Worm (Caenorhabditis elegans) whole organism, L4/young adult: Measurements from ENCODE around the gene K11H12.9.

Experiments used
- W03F9.2 ChIP-seq: fragments of 150-350 bp; optimal IDR thresholded peaks from 2 replicates; lab custom pipeline; 2014; ENCODE audit warnings: missing biosample characterization, missing genetic modification characterization
- dao-5 ChIP-seq: sonication (generic microtip); optimal IDR thresholded peaks from 2 replicates; lab custom pipeline; 2016; ENCODE audit warnings: missing genotype, missing genetic modification characterization, moderate library complexity, missing compliant biosample characterization
- him-1 ChIP-seq: sonication (generic microtip); optimal IDR thresholded peaks from 2 replicates; lab custom pipeline; 2016; ENCODE audit warnings: missing genotype, missing genetic modification reagents, missing genetic modification characterization, missing compliant biosample characterization

The K11H12.9 gene

DNA sequence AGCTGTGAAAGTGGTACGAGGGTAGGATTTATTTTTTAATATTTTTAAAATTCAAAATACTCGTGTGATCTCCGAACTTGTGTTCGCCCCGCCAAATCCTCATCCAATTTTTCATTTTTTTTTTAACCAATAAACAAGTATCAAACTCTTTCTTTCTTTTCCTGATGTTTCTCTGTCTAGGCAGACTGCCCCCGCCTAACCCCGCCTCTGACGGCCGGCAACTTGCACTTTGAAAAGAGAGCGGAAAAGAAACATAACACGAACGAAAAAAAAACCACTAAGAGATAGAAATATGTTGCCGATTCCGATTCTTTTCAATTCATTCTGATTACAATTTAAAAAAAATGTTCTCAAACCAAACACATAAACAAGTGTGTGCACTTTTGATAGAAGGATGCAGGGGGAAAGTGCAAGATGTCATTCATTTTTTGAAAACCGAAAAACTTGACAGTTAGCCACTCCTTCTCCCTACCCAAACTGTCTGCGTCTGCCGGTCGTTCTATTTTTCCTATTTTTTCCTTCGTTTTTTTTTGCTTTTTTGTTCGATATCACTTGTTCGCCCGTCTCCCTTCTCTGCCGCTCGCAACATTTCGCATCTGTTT, 23.4 kb upstream of the K11H12.9 start:
- TF ChIP-seq W03F9.2 (tag; lab: Kevin White, UChicago) (no peak), dao-5 (no peak), him-1 (tag; lab: Kevin White, UChicago) (no peak)

DNA sequence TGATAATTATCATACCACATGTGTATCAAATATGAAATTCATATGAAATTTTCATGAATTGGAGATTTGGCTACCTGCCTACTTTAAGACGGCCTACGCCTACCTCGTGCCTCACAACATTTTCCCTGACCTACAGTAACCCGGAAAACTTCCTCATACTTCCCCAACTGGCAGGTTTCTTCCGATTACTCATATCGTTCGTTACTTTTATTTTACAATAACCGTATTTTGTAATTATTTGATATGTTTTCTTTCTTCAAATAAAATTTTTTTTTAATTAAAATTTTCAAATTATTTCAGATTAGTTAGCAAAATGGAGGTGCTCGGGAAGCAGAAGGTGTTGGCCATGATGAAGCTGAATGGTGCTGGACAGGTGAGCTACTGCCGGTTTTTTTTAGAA, 22.2 kb upstream of the K11H12.9 start, which contains the start of gene nhr-76:
nhr-76 (plus strand) TSS at position 301 of the 400 bp plus-strand sequence.
- no peak for TF ChIP-seq W03F9.2 (tag; lab: Kevin White, UChicago)
- no peak for TF ChIP-seq dao-5
- no peak for TF ChIP-seq him-1 (tag; lab: Kevin White, UChicago)

DNA sequence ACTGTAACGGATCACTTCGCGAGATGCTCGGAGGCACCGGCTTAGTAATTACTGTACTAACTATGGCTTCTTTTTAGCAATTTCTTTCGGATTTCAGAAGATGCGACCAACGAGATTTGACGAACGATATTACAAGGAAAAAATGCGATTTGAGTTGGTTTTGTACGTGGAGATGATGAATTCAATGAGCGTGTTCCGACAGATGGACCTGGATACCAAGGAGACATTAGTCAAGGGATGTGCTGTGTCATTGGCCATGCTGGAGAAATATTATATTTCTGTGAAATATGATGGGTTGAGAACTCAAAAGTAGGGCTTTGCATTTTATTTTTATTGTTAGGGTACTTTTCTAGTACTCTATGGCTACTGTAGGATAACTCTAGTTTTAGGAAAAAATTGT, 18.9 kb upstream of the K11H12.9 start:
- TF ChIP-seq him-1 (tag; lab: Kevin White, UChicago) (no peak), dao-5 (no peak), W03F9.2 (tag; lab: Kevin White, UChicago) (no peak)

DNA sequence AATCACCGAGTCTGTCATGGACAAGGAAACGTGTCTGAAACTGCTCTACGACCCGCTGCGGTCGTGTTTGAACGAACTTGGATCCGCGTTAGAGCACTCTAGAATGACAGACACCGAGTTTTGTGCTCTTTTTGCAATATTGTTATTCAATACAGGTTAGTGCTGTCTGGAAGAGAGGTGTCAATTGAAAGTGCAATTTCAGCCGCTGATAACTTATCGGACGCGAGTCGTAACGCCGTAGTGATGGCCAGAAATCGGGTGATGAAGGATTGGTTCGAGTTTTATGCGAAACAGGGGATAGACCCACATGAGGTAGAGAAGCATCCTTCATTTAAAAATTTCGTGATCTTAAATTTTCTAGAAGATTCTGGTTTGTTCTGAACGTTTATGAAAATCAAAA, 17.6 kb upstream of the K11H12.9 start:
- TF ChIP-seq dao-5, result no peak
- TF ChIP-seq W03F9.2 (tag; lab: Kevin White, UChicago), result no peak

DNA sequence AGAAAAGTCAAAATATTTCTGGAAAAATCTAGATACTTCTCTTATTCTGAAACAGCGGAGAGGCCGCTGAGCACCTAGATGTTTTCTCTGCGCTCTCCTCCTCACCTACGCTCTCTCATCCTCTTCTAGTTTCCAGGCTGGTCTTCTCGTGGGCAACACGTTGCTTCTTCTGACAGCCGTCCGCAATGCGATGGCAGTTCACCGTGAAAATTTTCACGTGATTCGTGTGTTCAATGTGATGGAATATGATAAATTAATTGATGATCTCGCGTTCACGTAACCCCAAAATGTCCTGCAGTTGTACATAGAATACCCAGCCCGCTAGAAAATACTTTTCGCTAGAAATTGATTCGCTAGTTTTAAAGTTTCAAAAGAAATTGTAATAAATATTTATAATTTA, 15.9 kb upstream of the K11H12.9 start:
- TF ChIP-seq W03F9.2 (tag; lab: Kevin White, UChicago) (no peak), dao-5 (no peak), him-1 (tag; lab: Kevin White, UChicago) (no peak)

DNA sequence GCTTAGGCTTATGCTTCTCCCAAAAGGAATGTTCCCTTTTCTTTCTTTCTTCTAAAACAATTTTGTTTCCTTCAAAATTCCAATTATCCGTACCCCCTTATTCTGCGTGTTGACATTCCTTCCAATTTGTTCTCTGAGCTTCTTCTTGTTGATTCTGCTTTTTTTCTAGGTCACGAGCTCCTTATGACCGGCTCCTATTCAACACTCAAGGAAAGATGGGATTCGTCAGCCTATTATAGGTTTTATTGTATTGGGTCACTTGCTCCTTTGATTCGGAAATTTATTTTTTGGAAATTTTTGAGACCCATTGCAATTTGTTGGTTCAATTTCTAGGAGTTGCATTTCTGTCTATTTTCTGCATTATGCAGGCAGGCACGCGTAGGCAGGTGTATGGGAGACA, 10.3 kb upstream of the K11H12.9 start:
- TF ChIP-seq dao-5 (no peak), W03F9.2 (tag; lab: Kevin White, UChicago) (no peak), him-1 (tag; lab: Kevin White, UChicago) (no peak)

DNA sequence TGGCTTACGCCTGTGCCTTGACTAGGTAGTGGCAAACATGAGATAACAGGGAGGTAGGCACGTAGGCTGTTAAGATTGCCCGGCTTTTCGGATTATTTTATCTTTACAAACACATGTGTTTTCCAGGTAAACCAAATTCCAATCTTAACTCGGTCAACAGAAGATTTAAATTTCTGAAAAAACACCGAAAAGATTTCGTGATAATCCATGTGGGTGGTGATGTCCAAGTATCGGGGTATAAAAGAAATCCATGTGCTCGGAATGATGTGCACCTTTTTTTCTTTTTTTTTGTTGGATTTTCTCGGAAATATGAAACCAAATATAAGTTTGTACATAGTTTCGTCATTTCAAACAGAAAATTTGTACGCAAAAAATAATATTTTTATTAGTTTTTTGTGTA, 6.0 kb upstream of the K11H12.9 start:
- TF ChIP-seq dao-5 (no peak), him-1 (tag; lab: Kevin White, UChicago) (no peak), W03F9.2 (tag; lab: Kevin White, UChicago) (no peak)

DNA sequence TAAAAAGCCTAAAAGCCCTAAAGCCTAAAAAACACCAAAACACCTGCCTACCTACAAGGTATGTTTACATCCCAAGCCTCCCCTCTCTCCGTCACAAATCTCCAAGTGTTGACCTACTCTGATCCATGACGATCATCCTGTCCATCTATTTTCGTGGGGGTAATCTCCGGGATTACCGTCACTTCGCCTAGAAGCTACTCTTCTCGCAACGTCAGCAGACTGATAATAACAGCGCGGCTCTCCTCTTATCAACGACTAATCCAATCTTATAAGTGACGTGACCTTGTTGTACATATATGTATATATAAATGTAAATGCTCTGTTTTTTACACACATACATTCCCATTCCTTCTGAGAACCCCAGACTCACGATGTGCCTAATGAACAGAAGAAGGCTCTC, 1.1 kb upstream of the K11H12.9 start:
- TF ChIP-seq him-1 (tag; lab: Kevin White, UChicago) (no peak), dao-5 (no peak), W03F9.2 (tag; lab: Kevin White, UChicago) (no peak)

DNA sequence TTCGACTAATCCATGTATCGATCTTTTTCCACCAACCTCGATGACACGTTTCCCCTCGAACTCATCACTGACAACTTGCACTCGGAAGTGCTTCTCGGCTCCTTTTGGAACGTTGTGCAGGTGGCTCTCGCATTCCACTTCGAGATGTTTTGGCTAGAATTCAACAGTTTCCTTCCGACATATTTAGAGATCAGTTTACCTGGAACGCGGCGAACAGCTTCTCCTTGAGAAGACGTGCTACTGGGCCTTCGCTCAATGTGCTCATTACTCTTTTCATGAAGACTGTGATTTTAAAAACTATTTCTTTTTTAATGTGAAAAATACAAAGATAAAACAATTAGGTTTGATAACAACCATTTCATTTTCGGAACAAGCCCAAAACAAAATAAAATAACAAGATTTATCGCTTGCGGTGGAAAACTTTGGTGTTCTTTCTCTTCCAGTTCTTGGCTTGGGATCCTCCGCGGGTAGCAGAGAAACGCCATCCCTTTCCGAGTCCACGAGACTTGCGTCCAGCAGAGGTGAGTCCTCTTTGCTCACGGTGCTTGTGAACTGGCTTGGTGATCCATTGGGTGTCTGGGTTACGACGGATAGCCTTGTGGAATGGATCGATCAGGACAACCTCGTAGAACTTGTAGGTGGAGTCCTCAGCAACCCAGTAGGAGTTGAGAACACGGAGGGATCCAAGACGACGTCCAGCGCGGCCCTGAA, 3.8 kb downstream of the K11H12.9 start, which contains the start of gene K11H12.1:
K11H12.1 (minus strand) TSS at position 284 of the 711 bp plus-strand sequence.
- TF ChIP-seq W03F9.2 (tag; lab: Kevin White, UChicago), result no peak
- TF ChIP-seq dao-5, result no peak
- no peak for TF ChIP-seq him-1 (tag; lab: Kevin White, UChicago)

DNA sequence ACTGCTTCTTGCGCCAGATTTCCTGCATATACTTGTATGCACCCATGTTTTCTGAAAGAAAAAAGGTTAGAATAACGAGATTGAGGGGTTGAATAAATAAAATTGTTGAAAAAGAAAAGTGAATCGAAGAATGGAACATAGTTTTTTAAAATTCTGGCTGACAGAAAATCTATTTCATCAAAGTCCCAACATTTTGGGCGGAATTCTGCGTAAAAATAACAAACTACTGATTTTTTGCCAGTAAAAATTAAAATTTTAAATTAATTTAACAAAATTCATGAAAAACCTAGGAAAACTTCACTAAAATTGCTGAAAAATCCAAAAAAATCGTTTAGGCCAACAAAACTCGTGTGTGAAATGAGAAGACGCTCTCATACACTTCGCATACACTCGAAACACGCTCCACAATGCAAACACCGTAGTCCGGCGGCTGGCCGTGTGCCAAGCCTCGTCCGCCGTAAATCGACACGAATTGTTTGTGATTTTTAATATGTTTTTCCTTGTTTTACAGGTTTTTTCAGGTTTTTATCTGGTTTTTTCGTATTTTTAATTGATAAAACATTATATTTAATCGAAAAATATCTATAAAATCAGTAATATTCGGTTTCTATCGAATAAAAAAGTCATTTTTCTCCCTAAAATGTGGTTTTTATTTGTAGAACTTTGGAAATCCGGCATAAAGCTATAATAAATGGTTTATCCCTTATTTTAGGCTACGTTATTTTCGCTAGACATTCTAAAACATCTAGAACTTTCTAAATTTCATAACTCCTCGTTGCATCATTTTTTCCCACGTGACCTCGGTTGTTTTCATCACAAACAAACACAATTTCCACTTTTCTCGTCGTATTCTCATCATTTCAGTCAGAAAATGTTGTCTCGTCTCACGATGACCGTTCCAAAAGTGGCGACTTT, 5.3 kb downstream of the K11H12.9 start, which contains the start of the genes rpl-15 and K11H12.8:
rpl-15 (minus strand) TSS at position 51 of the 915 bp plus-strand sequence.
K11H12.8 (plus strand) TSS at position 865 of the 915 bp plus-strand sequence.
- TF ChIP-seq W03F9.2 (tag; lab: Kevin White, UChicago), result peak; percentile 99
- TF ChIP-seq him-1 (tag; lab: Kevin White, UChicago), result peak; percentile 100
- TF ChIP-seq dao-5, result peak; percentile 83

DNA sequence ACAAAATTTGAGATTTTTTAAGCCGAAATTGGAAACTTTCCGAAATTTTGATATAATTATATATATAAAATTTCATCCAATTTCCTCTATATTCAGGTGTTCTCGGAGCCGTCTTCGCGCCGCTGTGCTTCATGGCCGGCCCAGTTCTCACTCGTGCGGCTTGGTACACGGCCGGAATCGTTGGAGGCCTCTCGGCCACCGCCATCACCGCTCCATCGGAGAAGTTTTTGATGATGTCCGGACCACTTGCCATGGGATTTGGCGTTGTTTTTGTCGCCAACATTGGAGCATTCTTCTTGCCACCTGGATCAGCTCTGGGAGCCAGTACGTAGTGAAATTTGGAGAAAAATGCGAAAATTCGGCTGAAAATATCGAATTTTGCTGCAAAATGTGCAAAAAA, 7.6 kb downstream of the K11H12.9 start:
- no peak for TF ChIP-seq W03F9.2 (tag; lab: Kevin White, UChicago)
- TF ChIP-seq dao-5, result no peak
- no peak for TF ChIP-seq him-1 (tag; lab: Kevin White, UChicago)

DNA sequence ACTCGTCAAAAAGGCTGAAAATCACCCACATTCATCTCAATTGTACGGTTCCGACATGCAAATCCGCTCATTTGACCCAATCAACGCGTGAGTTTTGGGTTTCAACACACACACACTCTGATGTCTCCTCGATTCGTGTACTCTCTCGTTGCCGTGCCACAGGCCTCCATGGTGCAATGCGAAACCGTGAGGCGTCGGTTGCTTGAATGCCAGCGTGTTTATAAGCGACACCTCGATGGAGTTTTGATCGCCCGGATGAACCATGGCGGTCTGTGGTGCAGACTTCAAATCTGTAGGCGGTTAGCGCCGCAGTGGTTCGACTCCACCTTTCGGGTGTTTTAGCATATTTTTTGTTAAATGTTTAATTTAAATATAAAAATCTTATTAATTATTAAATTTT, 8.5 kb downstream of the K11H12.9 start:
- TF ChIP-seq him-1 (tag; lab: Kevin White, UChicago), result no peak
- no peak for TF ChIP-seq W03F9.2 (tag; lab: Kevin White, UChicago)
- TF ChIP-seq dao-5, result no peak

DNA sequence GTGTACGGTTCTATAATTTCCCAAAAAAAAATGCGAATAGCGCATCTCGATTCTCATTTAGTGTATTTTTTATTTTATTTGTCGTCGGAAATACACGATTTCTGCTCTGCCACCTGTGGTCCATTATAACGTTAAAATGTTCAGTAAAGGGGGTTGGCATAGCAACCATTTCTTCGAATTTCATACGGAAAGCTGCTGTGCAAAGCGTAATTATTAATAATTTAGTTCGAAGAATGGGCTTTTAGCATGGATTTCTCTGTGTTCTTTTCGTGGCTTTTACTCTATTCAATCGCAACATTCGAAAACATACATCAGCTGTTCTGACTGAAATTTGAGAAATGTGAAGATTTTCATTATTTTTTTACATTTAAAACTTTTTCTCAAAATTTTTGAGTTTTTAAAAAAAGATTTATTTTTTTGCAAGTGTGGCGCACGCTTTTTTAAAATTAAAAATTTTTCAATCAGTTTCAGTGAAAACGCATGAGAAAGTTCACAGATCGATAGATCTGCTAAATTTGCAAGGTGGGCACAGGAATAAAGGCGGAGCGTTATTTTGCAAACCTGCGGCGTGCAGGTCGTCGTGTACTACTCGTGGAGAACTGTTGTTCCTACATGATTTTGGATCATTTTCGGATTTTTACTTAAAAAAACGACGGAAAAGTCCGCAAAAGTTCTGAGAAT, 9.2 kb downstream of the K11H12.9 start:
- TF ChIP-seq him-1 (tag; lab: Kevin White, UChicago), result no peak
